Worm (Caenorhabditis elegans) whole organism, L1 larva: ENCODE results near the gene dap-3.
A peak's percentile ranks its signal among the peaks of the same experiment; 100 is the strongest.

Source experiments
- C16A3.4 ChIP-seq: fragments of 150-350 bp; optimal IDR thresholded peaks from 2 replicates; lab custom pipeline; 2014; ENCODE audit warnings: missing biosample characterization, missing genetic modification characterization
- C34B4.2 ChIP-seq: sonication (generic microtip); optimal IDR thresholded peaks from 2 replicates; lab custom pipeline; 2017; ENCODE audit warnings: mild to moderate bottlenecking, missing genetic modification characterization, missing compliant biosample characterization
- Y116A8C.19 ChIP-seq: sonication (generic microtip); optimal IDR thresholded peaks from 2 replicates; lab custom pipeline; 2016; ENCODE audit warnings: missing compliant biosample characterization, missing genetic modification characterization, borderline replicate concordance
- aha-1 ChIP-seq: fragments of 150-350 bp; optimal IDR thresholded peaks from 2 replicates; lab custom pipeline; 2014; ENCODE audit warnings: missing biosample characterization, missing genetic modification characterization
- ama-1 ChIP-seq: fragments of 150-350 bp; optimal IDR thresholded peaks from 2 replicates; lab custom pipeline; 2014
- ceh-63 ChIP-seq: fragments of 200-800 bp; sonication (Bioruptor generic); optimal IDR thresholded peaks from 2 replicates; lab custom pipeline; 2018; ENCODE audit warnings: mild to moderate bottlenecking, missing genetic modification characterization, missing compliant biosample characterization
- ceh-82 ChIP-seq, 3 experiments: fragments of 150-350 bp in 1 of 3; sonication (generic microtip) in 2 of 3; optimal IDR thresholded peaks; 2 replicates each; lab custom pipeline; 2014 to 2017; ENCODE audit warnings: missing biosample characterization in 3 of 3, missing genetic modification characterization in 3 of 3
- ceh-90 ChIP-seq: sonication (generic microtip); optimal IDR thresholded peaks from 2 replicates; lab custom pipeline; 2016; ENCODE audit warnings: missing genetic modification characterization, missing compliant biosample characterization
- dpl-1 ChIP-seq, 3 experiments: fragments of 150-350 bp in 2 of 3; sonication (generic microtip) in 1 of 3; optimal IDR thresholded peaks; 2 replicates each; lab custom pipeline; 2014 to 2017; ENCODE audit warnings: missing biosample characterization in 3 of 3, missing genetic modification characterization in 3 of 3, missing genetic modification reagents in 3 of 3
- efl-1 ChIP-seq, 4 experiments: fragments of 150-350 bp; optimal IDR thresholded peaks in 3 of 4; peaks in 1 of 4; 1 replicate in 1 of 4; 2 replicates in 3 of 4; lab custom pipeline; 2014; ENCODE audit warnings: missing biosample characterization in 2 of 4, missing genetic modification characterization in 2 of 4, missing genetic modification reagents in 2 of 4
- egl-27 ChIP-seq, 2 experiments: fragments of 150-350 bp in 1 of 2; sonication (generic microtip); optimal IDR thresholded peaks; 3 replicates each; lab custom pipeline; 2017 to 2018; ENCODE audit warnings: missing biosample characterization in 2 of 2, missing genetic modification characterization in 2 of 2, missing genetic modification reagents in 2 of 2
- isw-1 ChIP-seq: fragments of 200-800 bp; sonication (Bioruptor generic); IDR thresholded peaks from 2 replicates; pipeline ENCODE4 v1.3.6; 2022; ENCODE audit warnings: missing genetic modification characterization, missing compliant biosample characterization
- jun-1 ChIP-seq: fragments of 150-350 bp; optimal IDR thresholded peaks from 2 replicates; lab custom pipeline; 2014; ENCODE audit warnings: missing biosample characterization, missing genetic modification reagents, missing genetic modification characterization
- lin-13 ChIP-seq: fragments of 150-350 bp; optimal IDR thresholded peaks from 2 replicates; lab custom pipeline; 2014; ENCODE audit warnings: missing biosample characterization, missing genetic modification reagents, missing genetic modification characterization
- lin-14 ChIP-seq: fragments of 200-800 bp; sonication (Bioruptor generic); optimal IDR thresholded peaks from 2 replicates; lab custom pipeline; 2018; ENCODE audit warnings: mild to moderate bottlenecking, missing genetic modification characterization, moderate library complexity, missing compliant biosample characterization
- lin-35 ChIP-seq, 2 experiments: fragments of 150-350 bp; optimal IDR thresholded peaks; 2 replicates each; lab custom pipeline; 2014; ENCODE audit warnings: missing biosample characterization in 2 of 2, missing genetic modification characterization in 2 of 2, missing genetic modification reagents in 2 of 2
- mdl-1 ChIP-seq, 2 experiments: fragments of 150-350 bp; optimal IDR thresholded peaks; 2 replicates each; lab custom pipeline; 2014 to 2017; ENCODE audit warnings: missing biosample characterization in 2 of 2, missing genetic modification characterization in 2 of 2, inconsistent platforms in 1 of 2
- mep-1 ChIP-seq: fragments of 150-350 bp; optimal IDR thresholded peaks from 2 replicates; lab custom pipeline; 2014; ENCODE audit warnings: missing biosample characterization, missing genetic modification characterization
- nhr-11 ChIP-seq: fragments of 150-350 bp; optimal IDR thresholded peaks from 2 replicates; lab custom pipeline; 2014; ENCODE audit warnings: missing biosample characterization, missing genetic modification characterization
- nhr-19 ChIP-seq: fragments of 200-800 bp; sonication (Bioruptor generic); conservative IDR thresholded peaks from 2 replicates; pipeline ENCODE4 v1.3.6; 2022; ENCODE audit warnings: missing genetic modification characterization, missing compliant biosample characterization
- nhr-20 ChIP-seq: sonication (generic microtip); optimal IDR thresholded peaks from 2 replicates; lab custom pipeline; 2016; ENCODE audit warnings: mild to moderate bottlenecking, missing genetic modification characterization, missing compliant biosample characterization
- nhr-28 ChIP-seq: fragments of 150-350 bp; optimal IDR thresholded peaks from 2 replicates; lab custom pipeline; 2014; ENCODE audit warnings: missing biosample characterization, missing genetic modification characterization
- nhr-47 ChIP-seq: sonication (generic microtip); optimal IDR thresholded peaks from 2 replicates; lab custom pipeline; 2016; ENCODE audit warnings: mild to moderate bottlenecking, missing genetic modification characterization, moderate library complexity, missing compliant biosample characterization
- nhr-71 ChIP-seq: sonication (generic microtip); optimal IDR thresholded peaks from 2 replicates; lab custom pipeline; 2016; ENCODE audit warnings: mild to moderate bottlenecking, missing genetic modification characterization, moderate library complexity, missing compliant biosample characterization
- nhr-76 ChIP-seq: sonication (generic microtip); optimal IDR thresholded peaks from 2 replicates; lab custom pipeline; 2017; ENCODE audit warnings: missing biosample characterization, missing genetic modification characterization
- nhr-77 ChIP-seq: fragments of 150-350 bp; optimal IDR thresholded peaks from 2 replicates; lab custom pipeline; 2014; ENCODE audit warnings: missing biosample characterization, missing genetic modification characterization
- nhr-85 ChIP-seq: sonication (generic microtip); peaks from one replicate; lab custom pipeline; 2016; ENCODE audit warnings: missing genetic modification characterization, inconsistent platforms, missing compliant biosample characterization
- nhr-90 ChIP-seq: sonication (generic microtip); optimal IDR thresholded peaks from 2 replicates; lab custom pipeline; 2016; ENCODE audit warnings: mild to moderate bottlenecking, missing genetic modification characterization, missing compliant biosample characterization; ENCODE audit not compliant: poor library complexity
- pax-3 ChIP-seq: fragments of 200-800 bp; sonication (Bioruptor generic); optimal IDR thresholded peaks from 2 replicates; lab custom pipeline; 2018; ENCODE audit warnings: mild to moderate bottlenecking, missing genetic modification characterization, moderate library complexity, missing compliant biosample characterization
- rnt-1 ChIP-seq: sonication (generic microtip); optimal IDR thresholded peaks from 2 replicates; lab custom pipeline; 2016; ENCODE audit warnings: mild to moderate bottlenecking, missing genetic modification characterization, moderate library complexity, missing compliant biosample characterization
- snu-23 ChIP-seq: sonication (generic microtip); optimal IDR thresholded peaks from 2 replicates; lab custom pipeline; 2016; ENCODE audit warnings: missing genetic modification characterization, missing compliant biosample characterization
- swsn-7 ChIP-seq: sonication (generic microtip); optimal IDR thresholded peaks from 2 replicates; lab custom pipeline; 2016; ENCODE audit warnings: missing genetic modification characterization, missing compliant biosample characterization
- tlp-1 ChIP-seq: fragments of 150-350 bp; optimal IDR thresholded peaks from 2 replicates; lab custom pipeline; 2014; ENCODE audit warnings: missing biosample characterization, missing genetic modification characterization
- unc-130 ChIP-seq: fragments of 150-350 bp; optimal IDR thresholded peaks from 2 replicates; lab custom pipeline; 2017; ENCODE audit warnings: missing biosample characterization, missing genetic modification characterization, inconsistent platforms
- ztf-11 ChIP-seq, 2 experiments: sonication (generic microtip); optimal IDR thresholded peaks; 2 replicates each; lab custom pipeline; 2016 to 2017; ENCODE audit warnings: missing genetic modification characterization in 2 of 2, missing biosample characterization in 1 of 2, missing compliant biosample characterization in 1 of 2

dap-3 gene

DNA sequence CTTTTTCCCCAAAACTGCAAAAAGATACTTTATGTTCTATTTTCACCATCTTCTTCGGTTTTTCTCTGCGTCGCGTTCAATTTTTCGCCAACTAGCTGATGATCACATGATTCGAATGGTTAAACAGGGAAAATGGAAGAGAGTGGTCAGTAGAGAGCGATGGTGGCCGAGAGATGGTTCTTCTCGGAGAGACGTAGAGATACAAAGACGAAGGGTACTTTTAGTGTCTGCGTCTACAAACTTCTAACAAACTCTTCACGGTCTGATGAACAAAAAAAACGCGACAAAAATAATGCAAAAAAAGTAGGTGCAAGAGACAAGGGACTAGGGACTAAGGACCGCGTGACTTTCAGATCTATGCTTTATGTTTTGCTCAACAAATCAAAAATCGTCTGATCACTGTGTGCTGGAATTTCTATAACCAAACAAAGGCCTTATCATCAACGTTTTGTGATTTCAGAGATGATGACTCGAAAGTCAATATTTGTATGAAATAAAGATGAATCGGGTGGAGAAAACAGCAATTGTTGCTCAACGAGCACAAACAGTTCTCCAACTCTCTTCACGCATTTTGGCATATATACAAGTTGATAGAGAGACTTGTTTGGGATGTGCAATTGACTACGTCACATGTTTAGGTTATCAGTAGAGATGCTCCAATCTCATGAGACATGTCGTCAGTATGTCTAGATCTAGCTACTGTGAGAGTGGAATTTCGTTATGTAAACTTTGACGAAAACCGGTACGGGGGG lies 28.8 kb upstream of the dap-3 start (continued):
- TF ChIP-seq tlp-1 (tag; lab: Kevin White, UChicago) (no peak), C34B4.2 (tag; lab: Kevin White, UChicago) (no peak), nhr-19 (GFP tag; lab: Robert Waterston, UW) (peak; percentile 94), ceh-90 (tag; lab: Kevin White, UChicago) (peak; percentile 11), nhr-20 (tag; lab: Kevin White, UChicago) (peak; percentile 97), ceh-63 (GFP tag; lab: Kevin White, UChicago) (peak; percentile 21), aha-1 (tag; lab: Kevin White, UChicago) (peak; percentile 87), mep-1 (tag; lab: Kevin White, UChicago) (peak; percentile 99)

DNA sequence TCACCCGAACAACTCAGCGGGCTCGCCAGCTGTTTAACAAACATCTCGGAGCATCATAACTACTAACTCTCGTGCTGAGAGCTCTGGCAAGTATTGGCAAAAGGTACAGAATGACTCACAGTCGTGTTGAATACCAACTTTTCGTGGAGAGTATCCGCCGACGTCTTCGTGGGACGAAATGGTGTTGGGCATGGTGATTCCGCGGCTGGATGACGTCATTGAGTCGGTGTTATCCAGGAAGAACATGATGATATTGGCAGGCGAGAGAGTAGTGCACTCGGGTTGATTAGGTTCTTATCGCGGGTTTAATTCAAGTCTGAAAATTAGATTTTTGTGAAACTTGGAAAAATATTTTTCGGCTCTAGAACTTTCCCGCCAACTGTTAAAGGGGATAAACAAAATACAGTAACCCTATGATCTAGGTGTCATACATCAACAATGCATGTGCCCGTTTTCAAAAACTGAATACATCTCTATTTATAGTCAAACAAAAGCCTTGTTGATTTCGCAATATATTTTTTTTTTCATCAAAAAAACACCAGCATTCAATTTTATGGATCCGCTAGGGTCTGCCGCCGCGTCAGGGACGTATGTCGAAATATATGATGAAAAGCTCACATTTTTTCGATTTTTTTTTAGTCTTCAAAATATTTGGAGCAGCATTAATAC lies 27.4 kb upstream of the dap-3 start:
- TF ChIP-seq efl-1 (optimal IDR thresholded peaks at IDR 0.05; lab: Kevin White, UChicago) (no peak), efl-1 (GFP tag; optimal IDR thresholded peaks at IDR 0.05 in 1 of 2; lab: Kevin White, UChicago) (peak in 1 of 2 experiments; percentile 33), dpl-1 (GFP tag; optimal IDR thresholded peaks at IDR 0.05; lab: Kevin White, UChicago) (no peak), ama-1 (lab: Kevin White, UChicago) (peak; percentile 73), lin-14 (GFP tag; lab: Kevin White, UChicago) (peak; percentile 4), jun-1 (no peak), pax-3 (no peak), nhr-71 (tag; lab: Kevin White, UChicago) (no peak), Y116A8C.19 (tag; lab: Kevin White, UChicago) (no peak), rnt-1 (peak; percentile 28), lin-35 (GFP tag; optimal IDR thresholded peaks at IDR 0.05; lab: Kevin White, UChicago) (peak in 1 of 2 experiments; percentile 3)

DNA sequence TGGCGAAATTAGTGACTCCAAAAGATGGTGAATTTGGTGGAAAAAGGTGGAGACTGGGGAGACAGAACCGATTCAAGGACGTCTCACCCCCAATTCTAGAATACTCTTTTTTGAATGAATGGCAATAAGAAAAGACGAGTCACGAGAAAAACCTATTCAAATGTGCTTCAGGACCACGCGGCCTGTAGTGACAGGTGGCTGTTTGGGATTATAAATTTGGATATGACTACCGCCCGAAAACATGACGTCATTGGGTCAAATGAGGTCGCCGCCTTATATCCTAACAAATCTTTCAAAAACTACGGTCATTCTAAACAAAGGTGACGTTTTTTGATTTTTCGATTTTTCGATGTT lies 26.9 kb upstream of the dap-3 start:
- no peak for TF ChIP-seq nhr-76 (tag; lab: Kevin White, UChicago)
- peak; percentile 22 for TF ChIP-seq lin-13 (GFP tag; lab: Kevin White, UChicago)
- TF ChIP-seq ama-1 (lab: Kevin White, UChicago), result peak; percentile 34
- TF ChIP-seq mdl-1 (tag; optimal IDR thresholded peaks at IDR 0.05; lab: Kevin White, UChicago), result no peak
- peak; percentile 39 for TF ChIP-seq snu-23
- peak; percentile 7 for TF ChIP-seq C16A3.4 (tag; lab: Kevin White, UChicago)
- TF ChIP-seq nhr-77 (tag; lab: Kevin White, UChicago), result no peak
- TF ChIP-seq rnt-1, result peak; percentile 17
- peak; percentile 88 for TF ChIP-seq nhr-85 (tag; lab: Kevin White, UChicago)
- TF ChIP-seq nhr-11 (tag; lab: Kevin White, UChicago), result no peak
- TF ChIP-seq ceh-82 (tag; optimal IDR thresholded peaks at IDR 0.05; lab: Kevin White, UChicago), result no peak
- TF ChIP-seq swsn-7 (tag; lab: Kevin White, UChicago), result peak; percentile 9
- TF ChIP-seq egl-27 (tag; optimal IDR thresholded peaks at IDR 0.05; lab: Kevin White, UChicago), result no peak
- TF ChIP-seq efl-1 (optimal IDR thresholded peaks at IDR 0.05; lab: Kevin White, UChicago), result no peak
- peak in 1 of 2 experiments; percentile 2 for TF ChIP-seq efl-1 (GFP tag; optimal IDR thresholded peaks at IDR 0.05 in 1 of 2; lab: Kevin White, UChicago)
- peak; percentile 11 for TF ChIP-seq nhr-47 (tag; lab: Kevin White, UChicago)
- no peak for TF ChIP-seq ceh-90 (tag; lab: Kevin White, UChicago)
- peak; percentile 1 for TF ChIP-seq lin-14 (GFP tag; lab: Kevin White, UChicago)
- peak; percentile 38 for TF ChIP-seq nhr-90 (tag; lab: Kevin White, UChicago)
- TF ChIP-seq ztf-11 (tag; optimal IDR thresholded peaks at IDR 0.05; lab: Kevin White, UChicago), result peak in 1 of 2 experiments; percentile 79
- no peak for TF ChIP-seq nhr-28
- TF ChIP-seq mep-1 (tag; lab: Kevin White, UChicago), result peak; percentile 59
- TF ChIP-seq nhr-71 (tag; lab: Kevin White, UChicago), result peak; percentile 21
- no peak for TF ChIP-seq unc-130 (tag; lab: Kevin White, UChicago)
- no peak for TF ChIP-seq isw-1 (GFP tag; lab: Robert Waterston, UW)
